Fruit fly (Drosophila melanogaster) whole organism, adult: ENCODE results near the gene InR.
A peak's percentile ranks its signal among the peaks of the same experiment; 100 is the strongest.

ENCODE experiments used
- cic ChIP-seq: fragments of 200-800 bp; sonication (Bioruptor generic); optimal IDR thresholded peaks from 2 replicates; lab custom pipeline; 2017; ENCODE audit warnings: missing biosample characterization, mild to moderate bottlenecking, missing genetic modification characterization, moderate library complexity
- toe ChIP-seq: fragments of 200-800 bp; sonication (Bioruptor generic); optimal IDR thresholded peaks from 2 replicates; lab custom pipeline; 2016; ENCODE audit warnings: missing biosample characterization, missing genetic modification characterization

DNA sequence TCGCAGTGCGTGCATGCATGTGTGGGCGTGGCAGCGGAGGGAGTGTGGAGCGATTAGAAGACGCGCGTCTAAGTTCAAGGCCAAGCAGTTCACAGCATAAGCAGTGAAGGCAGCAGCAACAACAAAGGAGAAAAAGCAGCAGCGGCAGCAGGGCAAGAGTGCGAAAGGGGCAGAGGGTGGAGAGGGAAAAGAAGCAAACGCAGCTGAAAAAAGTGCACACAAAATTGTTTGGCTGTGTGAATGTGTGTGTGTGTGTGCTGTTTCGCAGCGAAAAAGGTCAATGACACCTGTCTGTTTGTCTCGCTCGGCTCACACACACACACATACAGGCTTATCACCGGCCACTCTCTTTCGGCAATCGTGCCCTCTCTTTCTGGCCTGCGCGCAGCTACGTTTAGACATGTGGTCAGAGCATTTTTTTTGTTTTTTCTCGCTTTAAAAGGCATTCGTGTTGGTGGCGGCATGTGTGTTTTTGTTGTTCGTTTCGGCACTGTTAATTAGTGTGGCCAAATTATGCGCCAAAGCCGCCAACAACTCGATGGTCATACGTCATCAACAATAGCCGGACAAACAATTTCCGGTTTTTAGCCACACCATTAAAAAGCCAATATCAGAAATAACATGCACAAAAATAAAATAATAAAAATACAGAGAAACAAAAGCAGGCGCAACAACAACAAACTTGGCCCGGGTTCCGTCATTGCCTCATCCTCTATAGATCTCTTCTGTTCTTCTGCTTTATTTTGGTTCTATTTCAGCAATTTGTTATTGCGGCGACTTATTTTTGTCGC, 2.9 kb downstream of the InR start:
- TF ChIP-seq cic (GFP tag; lab: Kevin White, UChicago) (peak; percentile 66), toe (GFP tag; lab: Kevin White, UChicago) (no peak)
